Worm (Caenorhabditis elegans): ENCODE results near the gene tofu-1.

- TF ChIP-seq T22C8.4 (GFP tag; IDR thresholded peaks at IDR 0.05) (no peak), tab-1 (GFP tag; IDR thresholded peaks at IDR 0.05) (no peak), klf-2 (GFP tag; conservative IDR thresholded peaks at IDR 0.05) (no peak), med-1 (GFP tag; optimal IDR thresholded peaks at IDR 0.05; ENCODE audit: insufficient read depth) (no peak), flt-1 (GFP tag; IDR thresholded peaks at IDR 0.05) (no peak), ref-1 (GFP tag; conservative IDR thresholded peaks at IDR 0.05) (no peak), ztf-23 (GFP tag; IDR thresholded peaks at IDR 0.05) (no peak), ztf-29 (GFP tag; IDR thresholded peaks at IDR 0.05) (no peak)
These were observed 25.4 kb downstream of the tofu-1 start for ce11 chrV:10006374-10006773.
